Worm (Caenorhabditis elegans) whole organism, L4/young adult: ENCODE data around the gene srw-68.
"Not testable (repeated sequence)": the region's sequence is repeated elsewhere in the genome, so short reads cannot be mapped to it uniquely, and the experiment has no call there.

Source experiments
- W03F9.2 ChIP-seq: fragments of 150-350 bp; optimal IDR thresholded peaks from 2 replicates; lab custom pipeline; 2014; ENCODE audit warnings: missing biosample characterization, missing genetic modification characterization
- dao-5 ChIP-seq: sonication (generic microtip); optimal IDR thresholded peaks from 2 replicates; lab custom pipeline; 2016; ENCODE audit warnings: missing genotype, missing genetic modification characterization, moderate library complexity, missing compliant biosample characterization
- him-1 ChIP-seq: sonication (generic microtip); optimal IDR thresholded peaks from 2 replicates; lab custom pipeline; 2016; ENCODE audit warnings: missing genotype, missing genetic modification reagents, missing genetic modification characterization, missing compliant biosample characterization

srw-68 gene

ce11 chrV:7426594-7426993 lies at the start of gene srw-68:
TSS of gene srw-68 (minus strand) at chrV:7426694.
- TF ChIP-seq dao-5 (tag; lab: Kevin White, UChicago) (no peak), W03F9.2 (no peak), him-1 (tag; lab: Kevin White, UChicago) (no peak)

DNA sequence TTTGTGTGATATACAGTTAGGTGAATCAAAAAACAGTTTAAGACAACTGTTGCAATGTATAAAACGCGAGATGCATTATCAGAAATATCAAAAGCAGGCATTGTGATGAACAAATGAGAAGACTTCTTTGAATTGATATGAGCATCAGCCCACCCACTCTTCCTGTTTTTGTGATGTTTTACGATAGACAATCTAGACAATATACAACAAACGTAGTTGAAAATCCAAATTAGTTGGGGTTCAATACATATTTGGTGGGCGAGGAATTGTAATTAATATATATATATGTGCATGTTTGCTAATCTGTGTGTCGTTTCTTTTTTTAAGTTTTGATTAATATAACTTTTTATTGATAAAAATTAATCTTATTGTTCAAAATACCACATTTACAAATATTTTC lies 46.3 kb upstream of the srw-68 start, which contains the start of gene str-28:
str-28 (minus strand) TSS at position 101 of the 400 bp plus-strand sequence.
- TF ChIP-seq W03F9.2 (no peak), him-1 (tag; lab: Kevin White, UChicago) (no peak), dao-5 (tag; lab: Kevin White, UChicago) (no peak)

- no peak for TF ChIP-seq dao-5 (tag; lab: Kevin White, UChicago)
- TF ChIP-seq him-1 (tag; lab: Kevin White, UChicago), result no peak
- TF ChIP-seq W03F9.2, result no peak
Observed at ce11 chrV:7465509-7465908, 39.0 kb upstream of the srw-68 start, which contains the start of gene F25E5.1. TSS of gene F25E5.1 (plus strand) at chrV:7465884.

DNA sequence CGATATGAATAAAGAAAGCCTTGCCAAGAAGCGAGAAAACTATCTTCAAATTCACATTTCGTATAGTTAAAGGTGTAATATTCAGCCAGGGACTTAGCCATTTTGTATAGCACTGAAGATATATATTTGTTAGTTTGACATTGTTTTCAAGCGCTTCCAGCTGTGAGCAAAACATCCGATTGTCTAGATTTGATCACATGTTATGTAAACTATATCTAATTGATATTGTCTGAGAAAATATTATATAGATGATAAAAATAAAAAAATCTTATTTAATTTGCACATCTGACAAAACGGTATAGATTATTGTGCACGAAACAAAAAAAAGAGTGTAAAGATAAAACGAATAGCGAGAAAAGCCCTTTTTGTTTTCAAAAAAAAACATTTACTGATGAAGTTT lies 38.2 kb upstream of the srw-68 start, which contains the start of gene srh-89:
srh-89 (minus strand) TSS at position 101 of the 400 bp plus-strand sequence.
- TF ChIP-seq him-1 (tag; lab: Kevin White, UChicago) (no peak), W03F9.2 (no peak)

DNA sequence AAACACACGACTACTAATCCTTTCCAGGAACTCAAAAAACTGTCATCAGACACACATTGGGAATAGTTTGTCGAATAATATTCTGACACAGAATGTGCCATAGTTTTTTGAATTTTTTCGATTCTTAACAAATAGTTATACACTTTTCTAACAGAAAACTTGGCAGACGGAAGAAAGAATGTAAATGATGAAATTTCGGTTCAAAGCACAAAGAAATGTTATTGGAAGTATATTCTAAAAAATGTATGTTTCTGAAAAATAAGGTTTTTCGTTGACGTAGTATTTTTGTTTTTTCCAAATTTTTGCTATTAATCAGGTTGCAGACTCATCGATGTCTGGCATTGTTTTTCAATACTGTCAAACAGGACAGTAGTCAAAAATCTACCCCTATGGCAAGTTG lies 34.4 kb upstream of the srw-68 start, which contains the start of gene srh-92:
srh-92 (minus strand) TSS at position 101 of the 400 bp plus-strand sequence.
- no peak for TF ChIP-seq W03F9.2
- TF ChIP-seq him-1 (tag; lab: Kevin White, UChicago), result no peak

DNA sequence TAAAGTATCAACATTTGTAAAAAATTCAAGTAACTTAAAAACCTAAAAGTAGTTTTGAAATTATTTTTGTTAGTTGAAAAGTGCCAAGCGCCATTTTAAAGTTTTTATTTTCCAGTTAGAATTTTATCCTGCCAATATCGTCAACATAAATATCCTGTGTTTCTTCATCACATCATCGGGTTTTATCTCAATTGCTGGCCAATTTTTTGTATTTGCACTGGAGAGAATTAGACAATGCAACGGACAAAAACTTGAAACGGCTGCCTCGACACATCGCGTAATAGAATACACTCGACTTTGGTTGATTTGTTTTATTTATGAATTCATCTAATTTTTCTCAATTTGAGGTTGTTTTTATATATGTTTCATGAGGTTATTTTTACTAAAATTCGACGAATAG lies 28.5 kb upstream of the srw-68 start, which contains the start of gene F25E5.2:
F25E5.2 (plus strand) TSS at position 301 of the 400 bp plus-strand sequence.
- no peak for TF ChIP-seq W03F9.2
- TF ChIP-seq dao-5 (tag; lab: Kevin White, UChicago), result no peak
- TF ChIP-seq him-1 (tag; lab: Kevin White, UChicago), result no peak

- TF ChIP-seq W03F9.2, result no peak
- TF ChIP-seq him-1 (tag; lab: Kevin White, UChicago), result no peak
- TF ChIP-seq dao-5 (tag; lab: Kevin White, UChicago), result no peak
Observed at ce11 chrV:7454236-7454635, 27.7 kb upstream of the srw-68 start, which contains the start of gene try-8. TSS of gene try-8 (minus strand) at chrV:7454336.

- no peak for TF ChIP-seq him-1 (tag; lab: Kevin White, UChicago)
- TF ChIP-seq W03F9.2, result no peak
- TF ChIP-seq dao-5 (tag; lab: Kevin White, UChicago), result no peak
Observed at ce11 chrV:7451421-7451820, 24.9 kb upstream of the srw-68 start, which contains the start of gene try-11. TSS of gene try-11 (plus strand) at chrV:7451721.

DNA sequence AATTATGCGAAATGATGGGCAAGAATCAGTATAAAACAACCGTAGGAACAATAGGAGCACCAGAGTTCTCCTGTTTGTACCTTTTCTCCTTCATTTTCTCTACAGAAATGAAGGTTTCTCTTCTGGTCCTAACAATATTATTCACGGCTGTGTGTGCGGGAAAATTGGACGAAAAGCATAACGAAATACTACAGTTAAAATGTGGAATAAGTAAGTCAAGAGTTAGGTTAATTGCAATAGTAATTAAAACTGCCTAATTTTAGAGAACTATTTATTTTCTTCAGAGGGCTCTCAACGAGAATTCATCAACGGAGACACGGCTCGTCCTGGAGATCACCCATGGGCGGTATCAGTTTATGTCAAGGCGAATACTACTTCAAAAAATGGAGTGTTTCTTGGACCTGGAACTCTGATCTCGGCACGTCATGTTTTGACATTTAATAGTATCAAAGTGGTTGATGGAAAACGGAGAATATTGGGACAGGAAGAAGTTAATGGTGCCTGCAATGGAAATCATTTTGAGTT lies 22.9 kb upstream of the srw-68 start, which contains the start of gene try-12:
try-12 (plus strand) TSS at position 51 of the 525 bp plus-strand sequence.
- TF ChIP-seq dao-5 (tag; lab: Kevin White, UChicago) (no peak), him-1 (tag; lab: Kevin White, UChicago) (no peak), W03F9.2 (no peak)

DNA sequence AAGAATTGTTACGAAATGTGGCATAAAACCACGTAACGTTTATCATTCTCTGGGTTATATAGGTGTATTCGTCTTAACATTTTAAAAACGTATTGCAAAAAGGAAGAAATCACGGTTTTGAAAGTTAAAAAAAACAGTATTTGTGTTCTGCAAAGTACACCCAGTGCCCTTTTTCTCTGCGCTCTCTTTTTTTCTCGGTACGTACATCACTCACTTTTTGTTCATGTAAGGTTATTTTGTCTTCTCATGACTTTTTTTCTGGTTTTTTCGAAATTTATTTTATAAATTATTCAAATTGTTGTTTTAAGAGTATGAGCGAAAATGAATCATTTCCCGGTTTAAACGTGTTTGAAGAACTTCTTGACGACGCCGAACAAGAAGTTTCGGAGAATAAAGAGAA lies 20.5 kb upstream of the srw-68 start, which contains the start of gene F25E5.5:
F25E5.5 (plus strand) TSS at position 301 of the 400 bp plus-strand sequence.
- TF ChIP-seq W03F9.2 (no peak), dao-5 (tag; lab: Kevin White, UChicago) (no peak), him-1 (tag; lab: Kevin White, UChicago) (no peak)

DNA sequence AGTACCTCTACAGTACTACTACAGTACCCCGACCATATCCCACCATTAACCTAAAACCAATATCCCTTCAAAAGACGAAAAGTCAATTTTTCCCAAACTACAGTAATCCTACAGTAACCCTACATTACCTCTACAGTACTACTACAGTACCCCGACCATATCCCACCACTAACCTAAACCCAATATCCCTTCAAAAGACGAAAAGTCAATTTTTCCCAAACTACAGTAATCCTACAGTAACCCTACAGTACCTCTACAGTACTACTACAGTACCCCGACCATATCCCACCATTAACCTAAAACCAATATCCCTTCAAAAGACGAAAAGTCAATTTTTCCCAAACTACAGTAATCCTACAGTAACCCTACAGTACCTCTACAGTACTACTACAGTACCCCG lies 17.8 kb upstream of the srw-68 start, which contains the start of gene nhr-141:
nhr-141 (plus strand) TSS at position 331 of the 400 bp plus-strand sequence.
- not testable (repeated sequence) for TF ChIP-seq dao-5 (tag; lab: Kevin White, UChicago); W03F9.2; him-1 (tag; lab: Kevin White, UChicago)

DNA sequence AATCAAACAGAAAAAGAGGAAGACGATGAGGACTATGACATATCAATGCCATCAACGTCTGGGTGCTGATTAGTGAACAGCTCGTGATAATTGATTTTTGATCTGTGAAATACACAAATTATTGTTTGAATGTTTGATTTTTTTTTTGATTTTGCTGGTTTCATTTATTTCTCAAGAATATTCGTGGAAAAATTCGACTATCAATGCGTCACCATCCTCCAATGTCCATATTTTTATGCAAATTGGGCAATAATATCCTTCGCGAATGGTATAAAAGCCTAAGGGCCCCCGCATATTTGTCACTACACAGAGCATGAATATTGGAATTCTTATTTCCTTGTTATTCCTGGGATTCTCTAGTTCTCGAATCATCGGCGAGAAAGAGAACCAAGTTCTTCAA lies 13.3 kb upstream of the srw-68 start, which contains the start of gene try-13:
try-13 (plus strand) TSS at position 301 of the 400 bp plus-strand sequence.
- TF ChIP-seq dao-5 (tag; lab: Kevin White, UChicago), result no peak
- no peak for TF ChIP-seq W03F9.2
- TF ChIP-seq him-1 (tag; lab: Kevin White, UChicago), result no peak

ce11 chrV:7437985-7438384 lies 11.5 kb upstream of the srw-68 start, which contains the start of gene F25E5.16:
TSS of gene F25E5.16 (plus strand) at chrV:7438285.
- TF ChIP-seq him-1 (tag; lab: Kevin White, UChicago), result no peak
- no peak for TF ChIP-seq W03F9.2
- TF ChIP-seq dao-5 (tag; lab: Kevin White, UChicago), result no peak

DNA sequence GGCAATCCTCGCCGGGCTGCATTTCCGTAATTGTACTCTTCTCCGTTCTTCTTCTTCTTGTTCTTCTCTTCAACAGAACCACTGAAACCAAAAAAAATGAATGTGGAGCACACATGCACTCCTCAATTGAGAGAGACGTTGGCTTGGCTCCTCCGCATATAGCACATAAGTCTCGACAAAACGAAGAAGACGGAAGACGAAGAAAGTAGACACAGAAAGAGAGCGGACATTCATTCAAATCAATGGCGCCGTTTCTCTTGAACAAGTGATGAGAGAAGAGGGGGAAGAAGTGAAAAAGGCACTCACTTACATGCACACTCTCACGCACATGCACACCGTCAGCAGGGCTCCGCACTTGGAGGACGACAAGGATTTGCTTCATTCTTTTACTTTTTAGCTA lies 11.0 kb upstream of the srw-68 start, which contains the start of gene F25E5.9:
F25E5.9 (minus strand) TSS at position 382 of the 400 bp plus-strand sequence.
- TF ChIP-seq dao-5 (tag; lab: Kevin White, UChicago) (no peak), W03F9.2 (no peak), him-1 (tag; lab: Kevin White, UChicago) (no peak)
